Fruit fly (Drosophila melanogaster) ovary, adult (tissue): ENCODE data around the gene TwdlC.
A peak's percentile ranks its signal among the peaks of the same experiment; 100 is the strongest.

Experiments used
- CG17801 ChIP-seq: fragments of 200-800 bp; optimal IDR thresholded peaks from 2 replicates; lab custom pipeline; 2019; ENCODE audit warnings: missing biosample characterization, mild to moderate bottlenecking, missing genetic modification characterization, moderate library complexity; ENCODE audit not compliant: partially characterized antibody

Gene TwdlC

dm6 chr3R:26994532-26994931, at the start of gene TwdlC:
Gene TwdlC (plus strand): TSS chr3R:26994832.
- no peak for TF ChIP-seq CG17801 (GFP tag; lab: Kevin White, UChicago)

- TF ChIP-seq CG17801 (GFP tag; lab: Kevin White, UChicago): no peak
Observed at dm6 chr3R:26945233-26945632, 49.4 kb upstream of the TwdlC start, which contains the start of gene CG14252. Gene CG14252 (plus strand): TSS chr3R:26945534.

dm6 chr3R:26947296-26947880, 47.2 kb upstream of the TwdlC start, which contains the start of gene Spag1:
Gene Spag1 (plus strand): TSS chr3R:26947830.
- peak; percentile 63 for TF ChIP-seq CG17801 (GFP tag; lab: Kevin White, UChicago)

DNA sequence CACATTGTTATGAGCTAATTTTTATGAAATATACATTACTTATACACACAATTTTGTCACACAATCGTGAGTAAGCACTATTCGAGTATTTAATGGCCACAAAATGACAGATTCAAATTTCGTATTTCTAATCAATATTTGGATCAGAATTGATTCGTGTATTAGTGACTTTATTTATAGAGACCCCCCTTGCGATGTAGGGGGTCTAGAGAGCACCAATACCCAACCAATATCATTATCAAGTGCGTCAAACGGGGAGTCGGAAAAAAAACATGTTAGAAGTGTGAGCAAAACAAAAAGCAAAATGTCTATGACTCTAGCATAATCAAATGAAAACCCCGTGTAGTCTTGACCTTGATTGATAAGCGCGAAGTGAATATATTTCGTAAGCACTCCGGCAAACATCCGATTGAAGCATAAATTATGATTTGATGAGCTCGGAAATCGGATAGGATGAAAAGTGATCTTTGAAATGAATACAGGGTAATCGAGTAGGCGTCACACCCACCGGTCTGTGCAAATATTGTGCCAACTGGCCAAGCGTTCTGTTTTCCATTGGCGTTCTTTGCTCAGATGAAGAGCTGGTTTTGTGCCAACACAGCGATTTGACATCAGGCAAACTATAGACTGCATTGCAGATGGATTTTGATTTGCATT, 42.3 kb upstream of the TwdlC start:
- no peak for TF ChIP-seq CG17801 (GFP tag; lab: Kevin White, UChicago)

DNA sequence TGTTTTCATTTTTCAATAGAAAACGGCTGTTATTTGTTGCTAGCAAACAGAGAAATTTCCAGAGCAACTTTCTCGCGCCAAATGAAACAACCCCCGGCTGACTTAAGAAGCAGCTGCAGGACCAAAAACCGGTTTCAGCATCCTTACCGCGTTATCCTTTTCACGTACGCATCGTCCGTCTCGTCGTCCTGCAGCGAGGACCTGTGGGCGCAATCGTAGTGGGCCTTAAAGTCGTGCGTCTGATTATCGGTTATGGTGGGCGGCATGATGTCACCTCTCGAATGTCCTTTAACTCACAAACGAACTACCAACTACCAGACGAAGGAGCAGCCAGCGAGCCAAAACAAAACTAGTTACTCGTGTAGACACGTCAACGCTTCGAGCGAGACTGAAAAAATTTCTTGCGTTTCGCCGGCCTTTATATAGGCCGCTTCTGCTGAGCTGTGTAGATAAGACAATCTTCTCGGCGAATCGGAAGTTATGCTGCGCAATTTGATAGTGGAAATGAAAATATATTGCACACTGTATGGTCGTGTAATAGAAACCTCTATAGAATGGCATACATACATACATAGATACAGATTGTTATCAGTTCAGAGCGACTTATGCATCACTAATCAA, 41.7 kb upstream of the TwdlC start:
- no peak for TF ChIP-seq CG17801 (GFP tag; lab: Kevin White, UChicago)

- peak; percentile 99 for TF ChIP-seq CG17801 (GFP tag; lab: Kevin White, UChicago)
Observed at dm6 chr3R:26953478-26953874, 41.2 kb upstream of the TwdlC start.

dm6 chr3R:26954020-26954672, 40.5 kb upstream of the TwdlC start:
- TF ChIP-seq CG17801 (GFP tag; lab: Kevin White, UChicago): peak; percentile 89

- no peak for TF ChIP-seq CG17801 (GFP tag; lab: Kevin White, UChicago)
Observed at dm6 chr3R:26955527-26955926, 39.1 kb upstream of the TwdlC start.

- no peak for TF ChIP-seq CG17801 (GFP tag; lab: Kevin White, UChicago)
Observed at dm6 chr3R:26956376-26957062, 38.1 kb upstream of the TwdlC start.

DNA sequence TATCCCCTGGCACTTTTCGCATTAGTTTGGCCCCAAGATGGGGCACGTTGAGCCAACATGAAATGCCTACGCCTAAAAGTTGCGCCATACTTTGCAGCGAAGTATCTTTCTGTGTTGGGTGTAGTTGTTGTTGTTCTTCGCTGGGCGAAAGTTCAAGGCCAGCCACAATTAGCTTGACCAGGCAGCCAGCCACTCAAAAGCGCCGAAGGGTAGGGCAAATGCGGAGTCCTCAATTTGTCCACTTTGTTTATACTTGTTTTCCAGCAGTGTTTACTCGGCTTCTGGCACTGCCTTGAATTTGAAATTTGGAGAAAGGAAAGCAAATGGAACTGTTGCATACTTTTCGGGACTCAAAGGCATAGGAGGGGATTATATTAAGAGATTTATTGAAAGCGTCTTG, 37.5 kb upstream of the TwdlC start:
- no peak for TF ChIP-seq CG17801 (GFP tag; lab: Kevin White, UChicago)

- no peak for TF ChIP-seq CG17801 (GFP tag; lab: Kevin White, UChicago)
Observed at dm6 chr3R:26958314-26958979, 36.2 kb upstream of the TwdlC start, which contains the start of gene CG6330. Gene CG6330 (minus strand): TSS chr3R:26958491.

dm6 chr3R:26960496-26960895, 34.1 kb upstream of the TwdlC start:
- no peak for TF ChIP-seq CG17801 (GFP tag; lab: Kevin White, UChicago)

dm6 chr3R:26963747-26964174, 30.9 kb upstream of the TwdlC start:
- peak; percentile 75 for TF ChIP-seq CG17801 (GFP tag; lab: Kevin White, UChicago)
